Worm (Caenorhabditis elegans) whole organism, mixed stage, embryonic: Measurements from ENCODE around the gene Y6G8.5.

ENCODE experiments used
- blmp-1 ChIP-seq: fragments of 150-350 bp; optimal IDR thresholded peaks from 2 replicates; lab custom pipeline; 2014; ENCODE audit warnings: missing biosample characterization, missing genetic modification characterization
- elt-3 ChIP-seq: fragments of 150-350 bp; optimal IDR thresholded peaks from 2 replicates; lab custom pipeline; 2014; ENCODE audit warnings: missing biosample characterization, missing genetic modification characterization
- lsy-2 ChIP-seq: fragments of 150-350 bp; optimal IDR thresholded peaks from 2 replicates; lab custom pipeline; 2014; ENCODE audit warnings: missing biosample characterization, missing genetic modification characterization
- mab-5 ChIP-seq: fragments of 150-350 bp; optimal IDR thresholded peaks from 2 replicates; lab custom pipeline; 2014; ENCODE audit warnings: missing biosample characterization, missing genetic modification characterization
- nhr-237 ChIP-seq: fragments of 150-350 bp; optimal IDR thresholded peaks from 2 replicates; lab custom pipeline; 2014; ENCODE audit warnings: missing biosample characterization, missing genetic modification characterization
- nhr-28 ChIP-seq: fragments of 150-350 bp; optimal IDR thresholded peaks from 2 replicates; lab custom pipeline; 2014; ENCODE audit warnings: missing biosample characterization, missing genetic modification characterization
- nhr-76 ChIP-seq: sonication (generic microtip); optimal IDR thresholded peaks from 2 replicates; lab custom pipeline; 2017; ENCODE audit warnings: missing biosample characterization, missing genetic modification characterization
- zip-8 ChIP-seq: fragments of 150-350 bp; optimal IDR thresholded peaks from 2 replicates; lab custom pipeline; 2014; ENCODE audit warnings: missing biosample characterization, missing genetic modification characterization

DNA sequence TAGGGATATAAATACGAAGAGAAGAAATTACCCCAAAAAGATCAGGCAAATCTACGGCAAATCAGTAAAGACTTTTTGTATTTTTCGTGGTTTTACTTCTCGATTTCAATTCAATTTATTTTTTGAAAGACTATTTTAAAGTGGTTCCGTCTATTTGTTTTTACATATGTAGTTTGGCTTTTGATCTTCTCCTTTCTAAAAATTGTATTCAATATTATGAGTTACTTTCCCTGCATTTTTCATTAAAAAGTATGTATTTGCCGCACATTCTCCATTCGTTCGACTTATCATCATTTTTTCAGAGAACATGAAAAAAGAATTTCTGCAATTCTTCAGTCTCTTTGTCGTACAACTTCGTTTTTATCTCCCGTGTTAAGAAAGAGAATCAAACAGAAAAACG is 48.7 kb downstream of the Y6G8.5 start, which contains the start of gene C38D9.2:
- TF ChIP-seq nhr-237 (tag; lab: Kevin White, UChicago) (no peak), mab-5 (tag; lab: Kevin White, UChicago) (no peak), zip-8 (tag; lab: Kevin White, UChicago) (no peak), nhr-28 (tag; lab: Kevin White, UChicago) (no peak), blmp-1 (tag; lab: Kevin White, UChicago) (no peak), lsy-2 (tag; lab: Kevin White, UChicago) (no peak), elt-3 (tag; lab: Kevin White, UChicago) (no peak), nhr-76 (no peak)
